Worm (Caenorhabditis elegans) whole organism, young adult: Measurements from ENCODE around the gene Y41D4B.1.

Experiments used
- ama-1 ChIP-seq, 3 experiments: fragments of 150-350 bp in 1 of 3; sonication (generic microtip) in 2 of 3; optimal IDR thresholded peaks; 2 replicates each; lab custom pipeline; 2014 to 2018; ENCODE audit warnings: missing biosample characterization in 2 of 3, missing genetic modification characterization in 2 of 3, missing genetic modification reagents in 2 of 3
- athp-1 ChIP-seq: sonication (generic microtip); optimal IDR thresholded peaks from 2 replicates; lab custom pipeline; 2017; ENCODE audit warnings: mild to moderate bottlenecking, missing genetic modification characterization, missing compliant biosample characterization
- ceh-100 ChIP-seq: fragments of 200-800 bp; sonication (Bioruptor generic); IDR thresholded peaks from 2 replicates; pipeline ENCODE4 v1.3.6; 2022; ENCODE audit warnings: missing genetic modification reagents, missing genetic modification characterization, missing compliant biosample characterization
- dpl-1 ChIP-seq: fragments of 150-350 bp; optimal IDR thresholded peaks from 2 replicates; lab custom pipeline; 2014; ENCODE audit warnings: missing biosample characterization, missing genetic modification reagents, missing genetic modification characterization
- pha-4 ChIP-seq: fragments of 150-350 bp; sonication (generic microtip); optimal IDR thresholded peaks from 2 replicates; lab custom pipeline; 2014; ENCODE audit warnings: missing biosample characterization, missing genetic modification reagents, missing genetic modification characterization
- somi-1 ChIP-seq: fragments of 200-800 bp; sonication (Bioruptor generic); optimal IDR thresholded peaks from 2 replicates; lab custom pipeline; 2018; ENCODE audit warnings: mild to moderate bottlenecking, missing genetic modification characterization, missing compliant biosample characterization
- unc-130 ChIP-seq: sonication (generic microtip); optimal IDR thresholded peaks from 2 replicates; lab custom pipeline; 2016; ENCODE audit warnings: missing genetic modification reagents, missing genetic modification characterization, missing compliant biosample characterization

DNA sequence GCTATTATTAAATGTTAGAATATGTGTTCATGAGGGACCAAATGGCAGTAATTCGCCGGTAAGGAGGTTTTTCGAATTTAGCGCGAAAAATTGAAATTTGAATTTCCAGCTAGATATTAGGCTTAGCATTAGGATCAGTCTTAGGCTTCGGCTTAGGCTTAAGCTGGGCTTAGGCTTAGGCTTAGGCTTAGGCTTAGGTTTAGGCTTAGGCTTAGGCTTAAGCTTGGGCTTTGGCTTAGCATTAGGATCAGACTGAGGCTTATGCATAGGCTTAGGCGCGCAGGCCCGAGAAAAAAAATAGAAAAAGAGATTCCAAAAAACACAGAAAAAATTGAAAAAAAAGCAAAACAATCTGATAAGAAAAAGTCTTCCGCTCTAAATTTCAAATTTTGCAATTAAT lies 44.2 kb upstream of the Y41D4B.1 start:
- no peak for TF ChIP-seq pha-4 (tag; lab: Kevin White, UChicago)
- no peak for TF ChIP-seq somi-1 (GFP tag; lab: Kevin White, UChicago)
- no peak for TF ChIP-seq unc-130 (GFP tag; lab: Kevin White, UChicago)
- no peak for TF ChIP-seq ceh-100 (GFP tag; lab: Robert Waterston, UW)
- TF ChIP-seq ama-1 (optimal IDR thresholded peaks at IDR 0.05; lab: Kevin White, UChicago) = no peak
- TF ChIP-seq ama-1 (GFP tag; optimal IDR thresholded peaks at IDR 0.05; lab: Kevin White, UChicago) = no peak
- no peak for TF ChIP-seq dpl-1
- no peak for TF ChIP-seq athp-1
